Fruit fly (Drosophila melanogaster) whole organism, embryonic: Measurements from ENCODE around the gene obst-B.

Source experiments
- Adf1 ChIP-seq: fragments of 200-800 bp; sonication (Bioruptor generic); IDR thresholded peaks from 2 replicates; pipeline ENCODE4 v1.3.6; 2022; ENCODE audit warnings: missing biosample characterization, missing genetic modification characterization
- CG1233 ChIP-seq: fragments of 200-800 bp; sonication (Bioruptor generic); optimal IDR thresholded peaks from 4 replicates; lab custom pipeline; 2018; ENCODE audit warnings: missing biosample characterization, mild to moderate bottlenecking, missing genetic modification characterization
- CG14014 ChIP-seq: fragments of 200-800 bp; sonication (Bioruptor generic); IDR thresholded peaks from 2 replicates; pipeline ENCODE4 v1.3.6; 2022; ENCODE audit warnings: missing biosample characterization, missing genetic modification characterization
- CG17328 ChIP-seq: fragments of 200-800 bp; sonication (Bioruptor generic); IDR thresholded peaks from 2 replicates; pipeline ENCODE4 v1.3.6; 2022; ENCODE audit warnings: missing biosample characterization, missing genetic modification characterization
- CG2202 ChIP-seq: fragments of 200-800 bp; sonication (Bioruptor generic); optimal IDR thresholded peaks from 2 replicates; lab custom pipeline; 2018; ENCODE audit warnings: missing biosample characterization, mild to moderate bottlenecking, missing genetic modification characterization
- CG2889 ChIP-seq: fragments of 200-800 bp; sonication (Bioruptor generic); IDR thresholded peaks from 3 replicates; pipeline ENCODE4 v1.3.6; 2022; ENCODE audit warnings: missing biosample characterization, missing genetic modification characterization
- CG32772 ChIP-seq: fragments of 200-800 bp; sonication (Bioruptor generic); IDR thresholded peaks from 2 replicates; pipeline ENCODE4 v1.3.6; 2022; ENCODE audit warnings: missing biosample characterization, missing genetic modification characterization
- CG33557 ChIP-seq: fragments of 200-800 bp; sonication (Bioruptor generic); optimal IDR thresholded peaks from 2 replicates; lab custom pipeline; 2019; ENCODE audit warnings: missing biosample characterization, mild to moderate bottlenecking, missing genetic modification characterization, moderate library complexity
- CG4360 ChIP-seq: fragments of 200-800 bp; sonication (Bioruptor generic); IDR thresholded peaks from 2 replicates; pipeline ENCODE4 v1.3.6; 2022; ENCODE audit warnings: missing biosample characterization, missing genetic modification characterization
- CG4854 ChIP-seq: fragments of 200-800 bp; sonication (Bioruptor generic); optimal IDR thresholded peaks from 2 replicates; lab custom pipeline; 2016; ENCODE audit warnings: missing biosample characterization, missing genetic modification characterization, inconsistent platforms
- CG5245 ChIP-seq: fragments of 200-800 bp; sonication (Bioruptor generic); optimal IDR thresholded peaks from 3 replicates; lab custom pipeline; 2016; ENCODE audit warnings: missing biosample characterization, missing genetic modification characterization
- CG6654 ChIP-seq: fragments of 200-800 bp; sonication (Bioruptor generic); optimal IDR thresholded peaks from 2 replicates; lab custom pipeline; 2017; ENCODE audit warnings: missing biosample characterization, mild to moderate bottlenecking, missing genetic modification characterization
- CG7372 ChIP-seq: fragments of 200-800 bp; sonication (Bioruptor generic); IDR thresholded peaks from 2 replicates; pipeline ENCODE4 v1.3.6; 2022; ENCODE audit warnings: missing biosample characterization, missing genetic modification characterization
- CG7963 ChIP-seq: fragments of 200-800 bp; sonication (Bioruptor generic); IDR thresholded peaks from 3 replicates; pipeline ENCODE4 v1.3.6; 2022; ENCODE audit warnings: missing biosample characterization, missing genetic modification characterization; ENCODE audit not compliant: partially characterized antibody
- CG8281 ChIP-seq: fragments of 200-800 bp; sonication (Bioruptor generic); optimal IDR thresholded peaks from 2 replicates; lab custom pipeline; 2018; ENCODE audit warnings: missing biosample characterization, mild to moderate bottlenecking, missing genetic modification characterization, moderate library complexity
- CG8359 ChIP-seq: fragments of 200-800 bp; sonication (Bioruptor generic); optimal IDR thresholded peaks from 2 replicates; lab custom pipeline; 2017; ENCODE audit warnings: missing biosample characterization, mild to moderate bottlenecking, missing genetic modification characterization, borderline replicate concordance
- CG8388 ChIP-seq: fragments of 200-800 bp; sonication (Bioruptor generic); optimal IDR thresholded peaks from 2 replicates; lab custom pipeline; 2019; ENCODE audit warnings: missing biosample characterization, mild to moderate bottlenecking, missing genetic modification characterization, moderate library complexity
- CG8765 ChIP-seq: fragments of 200-800 bp; sonication (Bioruptor generic); IDR thresholded peaks from 2 replicates; pipeline ENCODE4 v1.3.6; 2022; ENCODE audit warnings: missing biosample characterization, missing genetic modification characterization
- CoRest ChIP-seq: fragments of 200-800 bp; sonication (Bioruptor generic); optimal IDR thresholded peaks from 3 replicates; lab custom pipeline; 2018; ENCODE audit warnings: missing biosample characterization, mild to moderate bottlenecking, missing genetic modification characterization, moderate library complexity
- Doc2 ChIP-seq: fragments of 200-800 bp; sonication (Bioruptor generic); IDR thresholded peaks from 2 replicates; pipeline ENCODE4 v1.3.6; 2022; ENCODE audit warnings: missing biosample characterization, missing genetic modification characterization
- Dp ChIP-seq: fragments of 200-800 bp; sonication (Bioruptor generic); optimal IDR thresholded peaks from 2 replicates; lab custom pipeline; 2018; ENCODE audit warnings: missing biosample characterization, mild to moderate bottlenecking, missing genetic modification characterization, moderate library complexity
- Gug ChIP-seq: fragments of 200-800 bp; sonication (Bioruptor generic); IDR thresholded peaks from 4 replicates; pipeline ENCODE4 v1.3.6; 2022; ENCODE audit warnings: missing biosample characterization, missing genetic modification characterization
- MESR4 ChIP-seq: fragments of 200-800 bp; sonication (Bioruptor generic); optimal IDR thresholded peaks from 2 replicates; lab custom pipeline; 2018; ENCODE audit warnings: missing biosample characterization, mild to moderate bottlenecking, missing genetic modification characterization, moderate library complexity
- Mrtf ChIP-seq: fragments of 200-800 bp; sonication (Bioruptor generic); IDR thresholded peaks from 3 replicates; pipeline ENCODE4 v1.3.6; 2022; ENCODE audit warnings: missing biosample characterization, missing genetic modification characterization
- Oaz ChIP-seq: fragments of 200-800 bp; sonication (Bioruptor generic); IDR thresholded peaks from 2 replicates; pipeline ENCODE4 v1.3.6; 2022; ENCODE audit warnings: missing biosample characterization, missing genetic modification characterization
- Six4 ChIP-seq: fragments of 200-800 bp; sonication (Bioruptor generic); optimal IDR thresholded peaks from 2 replicates; lab custom pipeline; 2016; ENCODE audit warnings: missing biosample characterization, missing genetic modification characterization
- YL-1 ChIP-seq: fragments of 200-800 bp; sonication (Bioruptor generic); optimal IDR thresholded peaks from 3 replicates; lab custom pipeline; 2017; ENCODE audit warnings: missing biosample characterization, mild to moderate bottlenecking, missing genetic modification characterization
- ara ChIP-seq: fragments of 200-800 bp; sonication (Bioruptor generic); IDR thresholded peaks from 2 replicates; pipeline ENCODE4 v1.3.6; 2022; ENCODE audit warnings: missing biosample characterization, missing genetic modification characterization
- bowl ChIP-seq: fragments of 200-800 bp; sonication (Bioruptor generic); IDR thresholded peaks from 2 replicates; pipeline ENCODE4 v1.3.6; 2022; ENCODE audit warnings: missing biosample characterization, missing genetic modification characterization
- ci ChIP-seq: fragments of 200-800 bp; sonication (Bioruptor generic); IDR thresholded peaks from 3 replicates; pipeline ENCODE4 v1.3.6; 2022; ENCODE audit warnings: missing biosample characterization, missing genetic modification characterization
- exex ChIP-seq: fragments of 200-800 bp; sonication (Bioruptor generic); optimal IDR thresholded peaks from 4 replicates; lab custom pipeline; 2018; ENCODE audit warnings: missing biosample characterization, mild to moderate bottlenecking, missing genetic modification characterization, moderate library complexity
- gce ChIP-seq: fragments of 200-800 bp; sonication (Bioruptor generic); IDR thresholded peaks from 3 replicates; pipeline ENCODE4 v1.3.6; 2022; ENCODE audit warnings: missing biosample characterization, missing genetic modification characterization
- grau ChIP-seq: fragments of 200-800 bp; optimal IDR thresholded peaks from 3 replicates; lab custom pipeline; 2019; ENCODE audit warnings: missing biosample characterization, mild to moderate bottlenecking, missing genetic modification characterization, moderate library complexity
- her ChIP-seq: fragments of 200-800 bp; sonication (Bioruptor generic); optimal IDR thresholded peaks from 2 replicates; lab custom pipeline; 2016; ENCODE audit warnings: missing biosample characterization, missing genetic modification characterization
- hth ChIP-seq: fragments of >200 bp; optimal IDR thresholded peaks from 2 replicates; lab custom pipeline; 2017; ENCODE audit warnings: inconsistent platforms
- jumu ChIP-seq: fragments of 200-800 bp; sonication (Bioruptor generic); optimal IDR thresholded peaks from 3 replicates; lab custom pipeline; 2016; ENCODE audit warnings: missing biosample characterization, missing genetic modification characterization
- knrl ChIP-seq: fragments of 200-800 bp; sonication (Bioruptor generic); IDR thresholded peaks from 3 replicates; pipeline ENCODE4 v1.3.6; 2022; ENCODE audit warnings: missing biosample characterization, missing genetic modification characterization; ENCODE audit not compliant: partially characterized antibody
- mirr ChIP-seq: fragments of 200-800 bp; sonication (Bioruptor generic); optimal IDR thresholded peaks from 3 replicates; lab custom pipeline; 2018; ENCODE audit warnings: missing biosample characterization, mild to moderate bottlenecking, missing genetic modification characterization
- nerfin-2 ChIP-seq: fragments of 200-800 bp; sonication (Bioruptor generic); IDR thresholded peaks from 2 replicates; pipeline ENCODE4 v1.3.6; 2022; ENCODE audit warnings: missing biosample characterization, missing genetic modification characterization; ENCODE audit not compliant: partially characterized antibody
- pho ChIP-seq: fragments of 200-800 bp; sonication (Bioruptor generic); optimal IDR thresholded peaks from 2 replicates; lab custom pipeline; 2016; ENCODE audit warnings: missing biosample characterization, missing genetic modification characterization
- pros ChIP-seq: fragments of 200-800 bp; sonication (Bioruptor generic); optimal IDR thresholded peaks from 3 replicates; lab custom pipeline; 2019; ENCODE audit warnings: missing biosample characterization, mild to moderate bottlenecking, missing genetic modification characterization, moderate library complexity
- seq ChIP-seq: fragments of 200-800 bp; sonication (Bioruptor generic); IDR thresholded peaks from 2 replicates; pipeline ENCODE4 v1.3.6; 2022; ENCODE audit warnings: missing biosample characterization, missing genetic modification characterization
- slbo ChIP-seq: fragments of 200-800 bp; sonication (Bioruptor generic); IDR thresholded peaks from 2 replicates; pipeline ENCODE4 v1.3.6; 2022; ENCODE audit warnings: missing biosample characterization, missing genetic modification characterization
- tio ChIP-seq: fragments of 200-800 bp; sonication (Bioruptor generic); optimal IDR thresholded peaks from 2 replicates; lab custom pipeline; 2017; ENCODE audit warnings: missing biosample characterization, missing genetic modification characterization, inconsistent platforms
- trem ChIP-seq: fragments of 200-800 bp; optimal IDR thresholded peaks from 3 replicates; lab custom pipeline; 2019; ENCODE audit warnings: missing biosample characterization, mild to moderate bottlenecking, missing genetic modification characterization, moderate library complexity
- tup ChIP-seq: fragments of 200-800 bp; sonication (Bioruptor generic); optimal IDR thresholded peaks from 2 replicates; lab custom pipeline; 2016; ENCODE audit warnings: missing biosample characterization, mild to moderate bottlenecking, missing genetic modification characterization, moderate library complexity
- twi ChIP-seq: fragments of 200-800 bp; optimal IDR thresholded peaks from 2 replicates; lab custom pipeline; 2019; ENCODE audit warnings: missing biosample characterization, mild to moderate bottlenecking, missing genetic modification characterization, moderate library complexity
- tx ChIP-seq: fragments of 200-800 bp; sonication (Bioruptor generic); optimal IDR thresholded peaks from 2 replicates; lab custom pipeline; 2016; ENCODE audit warnings: missing biosample characterization, missing genetic modification characterization
- usp ChIP-seq: fragments of >200 bp; optimal IDR thresholded peaks from 2 replicates; lab custom pipeline; 2017; ENCODE audit warnings: missing biosample characterization, missing genetic modification characterization

Gene obst-B

DNA sequence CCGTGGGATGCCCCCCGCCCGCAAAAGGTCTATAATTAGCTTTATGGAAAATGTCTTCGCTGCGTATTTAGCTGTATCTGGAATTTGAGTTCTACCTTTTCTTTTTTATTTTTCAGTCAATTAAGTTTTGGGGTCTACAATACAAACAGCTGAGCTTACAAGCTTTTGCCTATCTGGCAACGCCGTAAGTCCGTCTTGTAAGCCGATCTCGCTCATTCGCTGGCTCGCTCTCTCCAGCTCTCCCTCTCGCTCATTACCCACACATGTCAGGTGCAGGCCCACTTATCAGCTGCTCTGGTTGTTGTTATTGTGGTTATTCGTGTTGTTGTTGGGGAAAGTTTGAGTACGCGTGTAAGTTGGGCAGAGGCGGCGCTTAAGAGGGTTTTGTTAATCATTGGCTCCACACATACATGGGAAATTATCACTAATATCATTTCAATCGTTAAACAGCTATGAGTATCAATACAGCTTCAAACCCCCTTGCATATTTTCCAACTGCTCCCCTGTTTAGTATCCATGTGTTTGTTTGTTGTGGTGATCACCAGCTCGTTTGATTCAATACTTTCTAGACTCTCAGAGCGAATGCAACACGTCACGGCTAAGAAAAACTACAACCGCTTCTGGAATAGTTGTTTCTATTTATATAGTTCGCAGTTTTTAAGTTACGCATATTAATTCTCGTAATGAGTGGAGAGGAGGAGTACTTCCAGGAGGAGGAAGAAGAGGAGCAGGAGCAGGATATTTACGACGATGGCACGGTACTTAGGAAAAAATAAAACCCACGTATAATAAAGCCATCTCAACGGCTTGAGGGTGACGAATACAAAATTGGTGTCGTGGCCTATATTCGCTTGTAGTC, 22.5 kb upstream of the obst-B start (continued):
- TF ChIP-seq CG4854 (GFP tag; lab: Kevin White, UChicago) (peak; percentile 95), CG2889 (GFP tag; lab: Robert Waterston, UW) (peak; percentile 97), CG1233 (GFP tag; lab: Kevin White, UChicago) (peak; percentile 95), Dp (GFP tag; lab: Kevin White, UChicago) (peak; percentile 14), hth (lab: Kevin White, UChicago) (no peak), twi (tag; lab: Kevin White, UChicago) (peak; percentile 92), exex (tag; lab: Kevin White, UChicago) (no peak), nerfin-2 (GFP tag; lab: Robert Waterston, UW) (no peak), tio (GFP tag; lab: Kevin White, UChicago) (peak; percentile 92), CG2202 (tag; lab: Kevin White, UChicago) (peak; percentile 94), her (GFP tag; lab: Kevin White, UChicago) (peak; percentile 97), CG4360 (peak; percentile 98), CG7963 (GFP tag; lab: Robert Waterston, UW) (no peak), knrl (GFP tag; lab: Robert Waterston, UW) (no peak), jumu (GFP tag; lab: Kevin White, UChicago) (peak; percentile 98), CG17328 (GFP tag; lab: Robert Waterston, UW) (peak; percentile 96), CG32772 (GFP tag; lab: Robert Waterston, UW) (peak; percentile 97), Adf1 (peak; percentile 84), CG8281 (tag; lab: Kevin White, UChicago) (peak; percentile 88), trem (tag; lab: Kevin White, UChicago) (peak; percentile 84), Doc2 (GFP tag; lab: Robert Waterston, UW) (peak; percentile 94), CG33557 (GFP tag; lab: Kevin White, UChicago) (peak; percentile 94), usp (GFP tag; lab: Kevin White, UChicago) (no peak), CG14014 (GFP tag; lab: Robert Waterston, UW) (peak; percentile 98), CG6654 (GFP tag; lab: Kevin White, UChicago) (peak; percentile 88), Gug (GFP tag; lab: Robert Waterston, UW) (peak; percentile 98), CoRest (tag; lab: Kevin White, UChicago) (peak; percentile 97), CG8359 (GFP tag; lab: Kevin White, UChicago) (peak; percentile 78), Mrtf (peak; percentile 98), ara (GFP tag; lab: Robert Waterston, UW) (peak; percentile 96), CG5245 (GFP tag; lab: Kevin White, UChicago) (peak; percentile 95), ci (GFP tag; lab: Robert Waterston, UW) (peak; percentile 99), pros (GFP tag; lab: Kevin White, UChicago) (peak; percentile 68), YL-1 (GFP tag; lab: Kevin White, UChicago) (peak; percentile 75), MESR4 (GFP tag; lab: Kevin White, UChicago) (peak; percentile 56), mirr (GFP tag; lab: Kevin White, UChicago) (peak; percentile 96), CG7372 (GFP tag; lab: Robert Waterston, UW) (peak; percentile 97), pho (GFP tag; lab: Kevin White, UChicago) (peak; percentile 98), gce (GFP tag; lab: Robert Waterston, UW) (peak; percentile 95), grau (tag; lab: Kevin White, UChicago) (peak; percentile 96), bowl (GFP tag; lab: Robert Waterston, UW) (peak; percentile 92), seq (peak; percentile 94), tup (GFP tag; lab: Kevin White, UChicago) (peak; percentile 93), CG8388 (GFP tag; lab: Kevin White, UChicago) (peak; percentile 90), Oaz (GFP tag; lab: Robert Waterston, UW) (peak; percentile 95), tx (GFP tag; lab: Kevin White, UChicago) (peak; percentile 97), Six4 (GFP tag; lab: Kevin White, UChicago) (peak; percentile 97), CG8765 (GFP tag; lab: Robert Waterston, UW) (peak; percentile 96), slbo (GFP tag; lab: Robert Waterston, UW) (peak; percentile 99)
